Worm (Caenorhabditis elegans) whole organism, L1 larva: ENCODE data around the gene ent-3.
"Not testable (repeated sequence)": the region's sequence is repeated elsewhere in the genome, so short reads cannot be mapped to it uniquely, and the experiment has no call there.

Experiments used
- aha-1 ChIP-seq: fragments of 150-350 bp; optimal IDR thresholded peaks from 2 replicates; lab custom pipeline; 2014; ENCODE audit warnings: missing biosample characterization, missing genetic modification characterization
- ama-1 ChIP-seq: fragments of 150-350 bp; optimal IDR thresholded peaks from 2 replicates; lab custom pipeline; 2014
- ceh-63 ChIP-seq: fragments of 200-800 bp; sonication (Bioruptor generic); optimal IDR thresholded peaks from 2 replicates; lab custom pipeline; 2018; ENCODE audit warnings: mild to moderate bottlenecking, missing genetic modification characterization, missing compliant biosample characterization
- ceh-8 ChIP-seq: fragments of 200-800 bp; sonication (Bioruptor generic); optimal IDR thresholded peaks from 2 replicates; lab custom pipeline; 2018; ENCODE audit warnings: mild to moderate bottlenecking, missing genetic modification characterization, moderate library complexity, missing compliant biosample characterization
- ceh-82 ChIP-seq, 3 experiments: fragments of 150-350 bp in 1 of 3; sonication (generic microtip) in 2 of 3; optimal IDR thresholded peaks; 2 replicates each; lab custom pipeline; 2014 to 2017; ENCODE audit warnings: missing biosample characterization in 3 of 3, missing genetic modification characterization in 3 of 3
- ceh-88 ChIP-seq: fragments of 200-800 bp; sonication (Bioruptor generic); IDR thresholded peaks from 2 replicates; pipeline ENCODE4 v1.3.6; 2022; ENCODE audit warnings: missing genetic modification characterization, missing compliant biosample characterization
- efl-3 ChIP-seq: fragments of 200-800 bp; sonication (Bioruptor generic); optimal IDR thresholded peaks from 2 replicates; lab custom pipeline; 2018; ENCODE audit warnings: mild to moderate bottlenecking, missing genetic modification characterization, missing compliant biosample characterization
- egl-27 ChIP-seq, 2 experiments: fragments of 150-350 bp in 1 of 2; sonication (generic microtip); optimal IDR thresholded peaks; 3 replicates each; lab custom pipeline; 2017 to 2018; ENCODE audit warnings: missing biosample characterization in 2 of 2, missing genetic modification characterization in 2 of 2, missing genetic modification reagents in 2 of 2
- ets-5 ChIP-seq: fragments of 200-800 bp; sonication (Bioruptor generic); IDR thresholded peaks from 2 replicates; pipeline ENCODE4 v1.3.6; 2022; ENCODE audit warnings: missing genetic modification characterization, missing compliant biosample characterization
- fos-1 ChIP-seq: fragments of 150-350 bp; optimal IDR thresholded peaks from 2 replicates; lab custom pipeline; 2014; ENCODE audit warnings: missing biosample characterization, missing genetic modification characterization
- hlh-17 ChIP-seq: fragments of 200-800 bp; sonication (Bioruptor generic); optimal IDR thresholded peaks from 2 replicates; lab custom pipeline; 2018; ENCODE audit warnings: missing genetic modification characterization, mild to moderate bottlenecking, missing compliant biosample characterization, moderate library complexity, borderline replicate concordance
- hlh-4 ChIP-seq: sonication (generic microtip); optimal IDR thresholded peaks from 2 replicates; lab custom pipeline; 2016; ENCODE audit warnings: mild to moderate bottlenecking, missing genetic modification characterization, missing compliant biosample characterization
- irx-1 ChIP-seq: sonication (generic microtip); optimal IDR thresholded peaks from 2 replicates; lab custom pipeline; 2016; ENCODE audit warnings: missing genetic modification characterization, missing compliant biosample characterization
- isw-1 ChIP-seq: fragments of 200-800 bp; sonication (Bioruptor generic); IDR thresholded peaks from 2 replicates; pipeline ENCODE4 v1.3.6; 2022; ENCODE audit warnings: missing genetic modification characterization, missing compliant biosample characterization
- jun-1 ChIP-seq: fragments of 150-350 bp; optimal IDR thresholded peaks from 2 replicates; lab custom pipeline; 2014; ENCODE audit warnings: missing biosample characterization, missing genetic modification reagents, missing genetic modification characterization
- lin-13 ChIP-seq: fragments of 150-350 bp; optimal IDR thresholded peaks from 2 replicates; lab custom pipeline; 2014; ENCODE audit warnings: missing biosample characterization, missing genetic modification reagents, missing genetic modification characterization
- lin-35 ChIP-seq, 2 experiments: fragments of 150-350 bp; optimal IDR thresholded peaks; 2 replicates each; lab custom pipeline; 2014; ENCODE audit warnings: missing biosample characterization in 2 of 2, missing genetic modification characterization in 2 of 2, missing genetic modification reagents in 2 of 2
- lir-3 ChIP-seq: sonication (generic microtip); optimal IDR thresholded peaks from 2 replicates; lab custom pipeline; 2016; ENCODE audit warnings: mild to moderate bottlenecking, missing genetic modification characterization, moderate library complexity, missing compliant biosample characterization; ENCODE audit not compliant: poor library complexity
- mab-9 ChIP-seq: fragments of 200-800 bp; sonication (Bioruptor generic); IDR thresholded peaks from 2 replicates; pipeline ENCODE4 v1.3.6; 2022; ENCODE audit warnings: missing genetic modification reagents, missing genetic modification characterization, missing compliant biosample characterization
- mef-2 ChIP-seq: fragments of 150-350 bp; optimal IDR thresholded peaks from 2 replicates; lab custom pipeline; 2014; ENCODE audit warnings: missing biosample characterization, missing genetic modification characterization
- nhr-47 ChIP-seq: sonication (generic microtip); optimal IDR thresholded peaks from 2 replicates; lab custom pipeline; 2016; ENCODE audit warnings: mild to moderate bottlenecking, missing genetic modification characterization, moderate library complexity, missing compliant biosample characterization
- nhr-71 ChIP-seq: sonication (generic microtip); optimal IDR thresholded peaks from 2 replicates; lab custom pipeline; 2016; ENCODE audit warnings: mild to moderate bottlenecking, missing genetic modification characterization, moderate library complexity, missing compliant biosample characterization
- nhr-84 ChIP-seq: sonication (generic microtip); optimal IDR thresholded peaks from 2 replicates; lab custom pipeline; 2017; ENCODE audit warnings: missing biosample characterization, missing genetic modification characterization
- nhr-85 ChIP-seq: sonication (generic microtip); peaks from one replicate; lab custom pipeline; 2016; ENCODE audit warnings: missing genetic modification characterization, inconsistent platforms, missing compliant biosample characterization
- nhr-90 ChIP-seq: sonication (generic microtip); optimal IDR thresholded peaks from 2 replicates; lab custom pipeline; 2016; ENCODE audit warnings: mild to moderate bottlenecking, missing genetic modification characterization, missing compliant biosample characterization; ENCODE audit not compliant: poor library complexity
- rnt-1 ChIP-seq: sonication (generic microtip); optimal IDR thresholded peaks from 2 replicates; lab custom pipeline; 2016; ENCODE audit warnings: mild to moderate bottlenecking, missing genetic modification characterization, moderate library complexity, missing compliant biosample characterization
- skn-1 ChIP-seq: fragments of 150-350 bp; optimal IDR thresholded peaks from 2 replicates; lab custom pipeline; 2014; ENCODE audit warnings: missing biosample characterization, missing genetic modification characterization
- snpc-4 ChIP-seq: fragments of 150-350 bp; optimal IDR thresholded peaks from 2 replicates; lab custom pipeline; 2014; ENCODE audit warnings: missing biosample characterization, missing genetic modification characterization
- sox-4 ChIP-seq: sonication (generic microtip); optimal IDR thresholded peaks from 2 replicates; lab custom pipeline; 2016; ENCODE audit warnings: missing genetic modification characterization, missing compliant biosample characterization
- tbx-2 ChIP-seq: sonication (generic microtip); optimal IDR thresholded peaks from 2 replicates; lab custom pipeline; 2016; ENCODE audit warnings: missing genetic modification characterization, missing compliant biosample characterization
- unc-130 ChIP-seq: fragments of 150-350 bp; optimal IDR thresholded peaks from 2 replicates; lab custom pipeline; 2017; ENCODE audit warnings: missing biosample characterization, missing genetic modification characterization, inconsistent platforms
- zip-4 ChIP-seq: fragments of 200-800 bp; sonication (Bioruptor generic); optimal IDR thresholded peaks from 2 replicates; lab custom pipeline; 2018; ENCODE audit warnings: mild to moderate bottlenecking, missing genetic modification characterization, moderate library complexity, missing compliant biosample characterization

ent-3 gene

ce11 chrV:14277456-14277855 lies 41.6 kb upstream of the ent-3 start:
- TF ChIP-seq snpc-4 = peak; percentile 40
- TF ChIP-seq, all 84 proteins: peak for 1; not testable (repeated sequence) for 83

ce11 chrV:14274268-14274667 lies 38.4 kb upstream of the ent-3 start, which contains the start of gene F40G12.7:
Gene F40G12.7 (plus strand): TSS chrV:14274568.
- TF ChIP-seq fos-1 (tag; lab: Kevin White, UChicago); lin-35 (GFP tag; optimal IDR thresholded peaks at IDR 0.05; lab: Kevin White, UChicago); egl-27 (tag; optimal IDR thresholded peaks at IDR 0.05; lab: Kevin White, UChicago): not testable (repeated sequence)

ce11 chrV:14273019-14273418 lies 37.2 kb upstream of the ent-3 start, which contains the start of gene F40G12.6:
Gene F40G12.6 (minus strand): TSS chrV:14273119.
- TF ChIP-seq ceh-88 (GFP tag; lab: Robert Waterston, UW) (no peak), sox-4 (no peak), snpc-4 (no peak), isw-1 (GFP tag; lab: Robert Waterston, UW) (no peak), lin-13 (no peak), ceh-82 (tag; optimal IDR thresholded peaks at IDR 0.05; lab: Kevin White, UChicago) (no peak), hlh-4 (tag; lab: Kevin White, UChicago) (no peak), nhr-90 (tag; lab: Kevin White, UChicago) (no peak), mef-2 (tag; lab: Kevin White, UChicago) (no peak), hlh-17 (GFP tag; lab: Kevin White, UChicago) (no peak), tbx-2 (no peak), mab-9 (GFP tag; lab: Robert Waterston, UW) (no peak), zip-4 (GFP tag; lab: Kevin White, UChicago) (no peak), egl-27 (tag; optimal IDR thresholded peaks at IDR 0.05; lab: Kevin White, UChicago) (no peak)
- TF ChIP-seq, all 84 proteins: peak for 0

- TF ChIP-seq aha-1 (tag; lab: Kevin White, UChicago) = no peak
- TF ChIP-seq ceh-63 = no peak
- TF ChIP-seq rnt-1 (tag; lab: Kevin White, UChicago) = no peak
- no peak for TF ChIP-seq egl-27 (tag; optimal IDR thresholded peaks at IDR 0.05; lab: Kevin White, UChicago)
- no peak for TF ChIP-seq ceh-8
- no peak for TF ChIP-seq nhr-84 (tag; lab: Kevin White, UChicago)
- TF ChIP-seq jun-1 (tag; lab: Kevin White, UChicago) = no peak
- TF ChIP-seq nhr-47 (tag; lab: Kevin White, UChicago) = no peak
Observed at ce11 chrV:14270729-14271128, 34.9 kb upstream of the ent-3 start, which contains the start of gene F40G12.5. Gene F40G12.5 (minus strand): TSS chrV:14270829.

ce11 chrV:14268616-14269015 lies 32.8 kb upstream of the ent-3 start, which contains the start of gene F40G12.4:
Gene F40G12.4 (minus strand): TSS chrV:14268716.
- no peak for TF ChIP-seq nhr-85 (tag; lab: Kevin White, UChicago)
- TF ChIP-seq lir-3 (tag; lab: Kevin White, UChicago) = no peak
- no peak for TF ChIP-seq unc-130 (tag; lab: Kevin White, UChicago)
- no peak for TF ChIP-seq ama-1 (lab: Kevin White, UChicago)
- TF ChIP-seq irx-1 (tag; lab: Kevin White, UChicago) = no peak
- no peak for TF ChIP-seq skn-1 (tag; lab: Kevin White, UChicago)
- no peak for TF ChIP-seq hlh-4 (tag; lab: Kevin White, UChicago)
- no peak for TF ChIP-seq sox-4
- TF ChIP-seq ets-5 (GFP tag; lab: Robert Waterston, UW) = no peak
- no peak for TF ChIP-seq nhr-71 (tag; lab: Kevin White, UChicago)
- TF ChIP-seq efl-3 (GFP tag; lab: Kevin White, UChicago) = no peak
